Worm (Caenorhabditis elegans) whole organism, mixed stage, embryonic: Measurements from ENCODE around the gene srlf-29.

Experiments used
- M03D4.4 ChIP-seq: sonication (generic microtip); optimal IDR thresholded peaks from 2 replicates; lab custom pipeline; 2017; ENCODE audit warnings: mild to moderate bottlenecking, missing genetic modification characterization, missing compliant biosample characterization
- bed-3 ChIP-seq: fragments of 200-800 bp; sonication (Bioruptor generic); optimal IDR thresholded peaks from 3 replicates; lab custom pipeline; 2018; ENCODE audit warnings: mild to moderate bottlenecking, missing genetic modification characterization, moderate library complexity, missing compliant biosample characterization
- ceh-39 ChIP-seq: fragments of 150-350 bp; optimal IDR thresholded peaks from 2 replicates; lab custom pipeline; 2014; ENCODE audit warnings: missing biosample characterization, missing genetic modification characterization
- ceh-43 ChIP-seq: fragments of 200-800 bp; sonication (Bioruptor generic); optimal IDR thresholded peaks from 2 replicates; lab custom pipeline; 2018; ENCODE audit warnings: mild to moderate bottlenecking, missing genetic modification characterization, moderate library complexity, missing compliant biosample characterization
- ceh-83 ChIP-seq: fragments of 200-800 bp; sonication (Bioruptor generic); optimal IDR thresholded peaks from 2 replicates; lab custom pipeline; 2018; ENCODE audit warnings: mild to moderate bottlenecking, missing genetic modification characterization, missing compliant biosample characterization
- ces-1 ChIP-seq: fragments of 150-350 bp; optimal IDR thresholded peaks from 2 replicates; lab custom pipeline; 2014; ENCODE audit warnings: missing biosample characterization, missing genetic modification reagents, missing genetic modification characterization
- drap-1 ChIP-seq: fragments of 200-800 bp; sonication (Bioruptor generic); optimal IDR thresholded peaks from 3 replicates; lab custom pipeline; 2018; ENCODE audit warnings: mild to moderate bottlenecking, missing genetic modification characterization, missing compliant biosample characterization
- elt-1 ChIP-seq: sonication (generic microtip); optimal IDR thresholded peaks from 2 replicates; lab custom pipeline; 2017; ENCODE audit warnings: missing genetic modification characterization, mild to moderate bottlenecking, missing compliant biosample characterization, antibody characterized with exemption, moderate library complexity, borderline replicate concordance; ENCODE audit not compliant: insufficient read depth
- flh-1 ChIP-seq: fragments of 200-800 bp; sonication (Bioruptor generic); optimal IDR thresholded peaks from 2 replicates; lab custom pipeline; 2018; ENCODE audit warnings: mild to moderate bottlenecking, missing genetic modification characterization, moderate library complexity, missing compliant biosample characterization
- ham-2 ChIP-seq: fragments of 200-800 bp; sonication (Bioruptor generic); optimal IDR thresholded peaks from 2 replicates; lab custom pipeline; 2018; ENCODE audit warnings: mild to moderate bottlenecking, missing genetic modification characterization, missing compliant biosample characterization
- hlh-1 ChIP-seq: fragments of 150-350 bp; optimal IDR thresholded peaks from 2 replicates; lab custom pipeline; 2014; ENCODE audit warnings: missing biosample characterization, missing genetic modification reagents, missing genetic modification characterization
- lin-13 ChIP-seq: fragments of 150-350 bp; optimal IDR thresholded peaks from 2 replicates; lab custom pipeline; 2014; ENCODE audit warnings: missing biosample characterization, missing genetic modification characterization
- lin-32 ChIP-seq: fragments of 200-800 bp; sonication (Bioruptor generic); optimal IDR thresholded peaks from 2 replicates; lab custom pipeline; 2018; ENCODE audit warnings: mild to moderate bottlenecking, missing genetic modification characterization, missing compliant biosample characterization
- lsy-2 ChIP-seq: fragments of 150-350 bp; optimal IDR thresholded peaks from 2 replicates; lab custom pipeline; 2014; ENCODE audit warnings: missing biosample characterization, missing genetic modification characterization
- mab-5 ChIP-seq: fragments of 150-350 bp; optimal IDR thresholded peaks from 2 replicates; lab custom pipeline; 2014; ENCODE audit warnings: missing biosample characterization, missing genetic modification characterization
- mep-1 ChIP-seq: fragments of 150-350 bp; optimal IDR thresholded peaks from 2 replicates; lab custom pipeline; 2017; ENCODE audit warnings: missing biosample characterization, missing genetic modification reagents, missing genetic modification characterization, inconsistent platforms
- mls-2 ChIP-seq: sonication (generic microtip); optimal IDR thresholded peaks from 2 replicates; lab custom pipeline; 2016; ENCODE audit warnings: mild to moderate bottlenecking, missing genetic modification characterization, moderate library complexity, missing compliant biosample characterization
- nhr-12 ChIP-seq: fragments of 150-350 bp; optimal IDR thresholded peaks from 2 replicates; lab custom pipeline; 2014; ENCODE audit warnings: missing biosample characterization, missing genetic modification characterization
- nhr-2 ChIP-seq: fragments of 150-350 bp; optimal IDR thresholded peaks from 2 replicates; lab custom pipeline; 2014; ENCODE audit warnings: missing biosample characterization, missing genetic modification characterization
- nhr-237 ChIP-seq: fragments of 150-350 bp; optimal IDR thresholded peaks from 2 replicates; lab custom pipeline; 2014; ENCODE audit warnings: missing biosample characterization, missing genetic modification characterization
- nhr-28 ChIP-seq: fragments of 150-350 bp; optimal IDR thresholded peaks from 2 replicates; lab custom pipeline; 2014; ENCODE audit warnings: missing biosample characterization, missing genetic modification characterization
- nhr-76 ChIP-seq: sonication (generic microtip); optimal IDR thresholded peaks from 2 replicates; lab custom pipeline; 2017; ENCODE audit warnings: missing biosample characterization, missing genetic modification characterization
- snpc-4 ChIP-seq: fragments of 150-350 bp; optimal IDR thresholded peaks from 2 replicates; lab custom pipeline; 2014; ENCODE audit warnings: missing biosample characterization, missing genetic modification characterization
- tbx-8 ChIP-seq: fragments of 200-800 bp; sonication (Bioruptor generic); optimal IDR thresholded peaks from 2 replicates; lab custom pipeline; 2018; ENCODE audit warnings: mild to moderate bottlenecking, missing genetic modification characterization, moderate library complexity, missing compliant biosample characterization
- unc-120 ChIP-seq: sonication (generic microtip); optimal IDR thresholded peaks from 2 replicates; lab custom pipeline; 2017; ENCODE audit warnings: missing genetic modification characterization, missing compliant biosample characterization; ENCODE audit not compliant: poor library complexity, severe bottlenecking
- unc-39 ChIP-seq: fragments of 150-350 bp; optimal IDR thresholded peaks from 2 replicates; lab custom pipeline; 2014; ENCODE audit warnings: missing biosample characterization, missing genetic modification characterization
- unc-62 ChIP-seq: fragments of 150-350 bp; optimal IDR thresholded peaks from 2 replicates; lab custom pipeline; 2014; ENCODE audit warnings: missing biosample characterization, missing genetic modification reagents, missing genetic modification characterization
- ztf-11 ChIP-seq: fragments of 150-350 bp; optimal IDR thresholded peaks from 2 replicates; lab custom pipeline; 2014; ENCODE audit warnings: missing biosample characterization, missing genetic modification characterization

The srlf-29 gene

ce11 chrII:1646199-1646598, 19.9 kb upstream of the srlf-29 start, which contains the start of gene ZC204.17:
Gene ZC204.17, minus strand, starts transcription at chrII:1646299.
- no peak for TF ChIP-seq nhr-12 (tag; lab: Kevin White, UChicago)
- TF ChIP-seq, all 35 proteins: peak for 0

- no peak for TF ChIP-seq ceh-39 (tag; lab: Kevin White, UChicago)
- TF ChIP-seq unc-39 = no peak
- no peak for TF ChIP-seq nhr-2 (tag; lab: Kevin White, UChicago)
- no peak for TF ChIP-seq lsy-2 (tag; lab: Kevin White, UChicago)
- no peak for TF ChIP-seq unc-120 (tag; lab: Kevin White, UChicago)
- no peak for TF ChIP-seq snpc-4 (tag; lab: Kevin White, UChicago)
- no peak for TF ChIP-seq drap-1 (GFP tag; lab: Kevin White, UChicago)
- no peak for TF ChIP-seq ces-1
- no peak for TF ChIP-seq nhr-237 (tag; lab: Kevin White, UChicago)
- no peak for TF ChIP-seq ham-2
- no peak for TF ChIP-seq nhr-12 (tag; lab: Kevin White, UChicago)
Observed at ce11 chrII:1648768-1649167, 17.4 kb upstream of the srlf-29 start, which contains the start of gene fbxb-21. Gene fbxb-21, minus strand, starts transcription at chrII:1648868.

DNA sequence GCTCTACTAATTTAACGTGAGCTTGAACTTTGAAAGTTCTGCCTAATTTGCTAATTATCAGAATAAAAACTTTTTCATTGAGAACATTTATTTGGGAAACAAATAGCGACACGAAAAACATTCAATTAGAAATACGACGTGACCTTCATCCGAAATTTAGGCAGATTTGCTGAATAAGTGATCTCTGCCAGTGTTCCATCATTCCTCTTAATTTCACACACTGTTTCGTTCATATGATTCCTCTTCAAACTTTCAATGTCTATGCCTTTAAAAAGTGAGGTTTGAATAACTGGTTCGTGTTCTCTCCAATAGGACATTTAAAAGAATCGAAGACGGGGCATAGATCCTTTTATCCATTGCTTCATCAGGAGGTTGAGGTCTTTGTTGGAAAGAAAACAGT, 15.6 kb upstream of the srlf-29 start, which contains the start of gene fbxb-20:
Gene fbxb-20, minus strand, starts transcription at position 101 of the 400 bp plus-strand sequence.
- TF ChIP-seq nhr-28 (tag; lab: Kevin White, UChicago) (no peak), lin-32 (GFP tag; lab: Kevin White, UChicago) (no peak), mab-5 (no peak), M03D4.4 (tag; lab: Kevin White, UChicago) (no peak), hlh-1 (tag; lab: Kevin White, UChicago) (no peak), mep-1 (tag; lab: Kevin White, UChicago) (no peak), lsy-2 (tag; lab: Kevin White, UChicago) (no peak), ceh-83 (GFP tag; lab: Kevin White, UChicago) (no peak), nhr-237 (tag; lab: Kevin White, UChicago) (no peak)

- TF ChIP-seq mab-5 = no peak
- TF ChIP-seq lin-32 (GFP tag; lab: Kevin White, UChicago) = no peak
- TF ChIP-seq lin-13 (tag; lab: Kevin White, UChicago) = no peak
- TF ChIP-seq ham-2 = no peak
- no peak for TF ChIP-seq bed-3
- TF ChIP-seq tbx-8 (GFP tag; lab: Kevin White, UChicago) = no peak
Observed at ce11 chrII:1651804-1652203, 14.3 kb upstream of the srlf-29 start, which contains the start of gene fbxb-16. Gene fbxb-16, minus strand, starts transcription at chrII:1651904.

ce11 chrII:1653397-1653796, 12.7 kb upstream of the srlf-29 start, which contains the start of gene fbxb-15:
Gene fbxb-15, minus strand, starts transcription at chrII:1653497.
- TF ChIP-seq unc-62 (GFP tag; lab: Kevin White, UChicago) (no peak), nhr-76 (no peak), lsy-2 (tag; lab: Kevin White, UChicago) (no peak), ces-1 (no peak), flh-1 (GFP tag; lab: Kevin White, UChicago) (no peak), snpc-4 (tag; lab: Kevin White, UChicago) (no peak), unc-39 (no peak), nhr-2 (tag; lab: Kevin White, UChicago) (no peak), tbx-8 (GFP tag; lab: Kevin White, UChicago) (no peak)
- TF ChIP-seq, all 35 proteins: peak for 0

ce11 chrII:1654917-1655316, 11.2 kb upstream of the srlf-29 start, which contains the start of gene btb-12:
Gene btb-12, plus strand, starts transcription at chrII:1655217.
- TF ChIP-seq snpc-4 (tag; lab: Kevin White, UChicago) (no peak), ceh-39 (tag; lab: Kevin White, UChicago) (peak; percentile 6)

DNA sequence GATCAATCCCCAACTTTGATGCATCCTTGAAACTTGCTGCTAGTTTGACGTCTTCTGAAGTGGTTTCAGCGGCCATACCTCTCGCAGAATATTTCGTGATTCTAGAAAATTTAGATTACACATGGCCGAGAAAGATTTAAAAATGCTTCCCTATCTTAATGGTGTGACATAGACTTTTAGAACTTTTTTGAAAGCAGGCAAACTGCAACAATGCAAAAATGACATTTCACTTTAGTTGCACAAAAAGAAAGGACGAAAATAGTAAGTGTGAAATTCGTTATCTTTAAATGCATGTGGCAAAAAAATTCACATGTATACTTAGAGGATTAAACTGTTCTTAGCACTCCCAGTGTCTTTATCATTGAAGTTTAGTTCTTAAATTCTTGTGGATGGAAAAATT, 8.9 kb upstream of the srlf-29 start, which contains the start of gene ZC204.12:
Gene ZC204.12, minus strand, starts transcription at position 101 of the 400 bp plus-strand sequence.
- TF ChIP-seq nhr-28 (tag; lab: Kevin White, UChicago) (no peak), ham-2 (no peak), lin-32 (GFP tag; lab: Kevin White, UChicago) (no peak), nhr-2 (tag; lab: Kevin White, UChicago) (no peak), unc-62 (GFP tag; lab: Kevin White, UChicago) (no peak), nhr-12 (tag; lab: Kevin White, UChicago) (no peak), ceh-43 (GFP tag; lab: Kevin White, UChicago) (no peak), elt-1 (tag; lab: Kevin White, UChicago) (no peak), nhr-76 (no peak), mls-2 (tag; lab: Kevin White, UChicago) (no peak), bed-3 (no peak), ztf-11 (no peak)
- TF ChIP-seq, all 35 proteins: peak for 0
